Worm (Caenorhabditis elegans) whole organism, early embryonic: Measurements from ENCODE around the gene K01A2.5.

Source experiments
- aly-1 ChIP-seq: sonication (generic microtip); optimal IDR thresholded peaks from 2 replicates; lab custom pipeline; 2016; ENCODE audit warnings: missing genetic modification characterization, missing compliant biosample characterization
- ama-1 ChIP-seq: fragments of 150-350 bp; optimal IDR thresholded peaks from 2 replicates; lab custom pipeline; 2014
- ceh-36 ChIP-seq: sonication (generic microtip); optimal IDR thresholded peaks from 2 replicates; lab custom pipeline; 2016; ENCODE audit warnings: missing genetic modification characterization, inconsistent platforms, missing compliant biosample characterization
- flt-1 ChIP-seq: fragments of 200-800 bp; sonication (Bioruptor generic); IDR thresholded peaks from 2 replicates; pipeline ENCODE4 v1.3.6; 2022; ENCODE audit warnings: missing genetic modification characterization, missing compliant biosample characterization
- hnd-1 ChIP-seq: sonication (generic microtip); optimal IDR thresholded peaks from 2 replicates; lab custom pipeline; 2016; ENCODE audit warnings: missing genetic modification characterization, missing compliant biosample characterization
- pes-1 ChIP-seq: fragments of 200-800 bp; sonication (Bioruptor generic); IDR thresholded peaks from 2 replicates; pipeline ENCODE4 v1.3.6; 2022; ENCODE audit warnings: missing genetic modification reagents, missing genetic modification characterization, missing compliant biosample characterization
- sea-1 ChIP-seq: fragments of 200-800 bp; sonication (Bioruptor generic); conservative IDR thresholded peaks from 2 replicates; pipeline ENCODE4 v1.3.6; 2022; ENCODE audit warnings: missing genetic modification characterization, missing compliant biosample characterization

ce11 chrII:313540-313939, 12.5 kb downstream of the K01A2.5 start:
- TF ChIP-seq flt-1 (GFP tag; lab: Robert Waterston, UW) (no peak), ama-1 (no peak), aly-1 (tag; lab: Kevin White, UChicago) (no peak), sea-1 (no peak), pes-1 (GFP tag; lab: Robert Waterston, UW) (no peak), ceh-36 (no peak), hnd-1 (tag; lab: Kevin White, UChicago) (no peak)
